Worm (Caenorhabditis elegans) whole organism, young adult: ENCODE results near the gene lin-14.
A peak's percentile ranks its signal among the peaks of the same experiment; 100 is the strongest.

ENCODE experiments used
- B0336.3 ChIP-seq: fragments of 200-800 bp; sonication (Bioruptor generic); IDR thresholded peaks from 2 replicates; pipeline ENCODE4 v1.3.6; 2022; ENCODE audit warnings: missing genetic modification characterization, missing compliant biosample characterization
- C06A6.2 ChIP-seq: fragments of 200-800 bp; sonication (Bioruptor generic); conservative IDR thresholded peaks from 2 replicates; pipeline ENCODE4 v1.3.6; 2022; ENCODE audit warnings: missing genetic modification characterization, missing compliant biosample characterization
- D2030.7 ChIP-seq: fragments of 200-800 bp; sonication (Bioruptor generic); IDR thresholded peaks from 2 replicates; pipeline ENCODE4 v1.3.6; 2022; ENCODE audit warnings: missing genetic modification reagents, missing genetic modification characterization, missing compliant biosample characterization
- F10E7.11 ChIP-seq: sonication (generic microtip); optimal IDR thresholded peaks from 2 replicates; lab custom pipeline; 2017; ENCODE audit warnings: mild to moderate bottlenecking, missing genetic modification characterization, moderate library complexity, missing compliant biosample characterization
- F22D6.2 ChIP-seq: sonication (generic microtip); optimal IDR thresholded peaks from 2 replicates; lab custom pipeline; 2016; ENCODE audit warnings: mild to moderate bottlenecking, missing genetic modification characterization, missing compliant biosample characterization
- F33H1.4 ChIP-seq: fragments of 200-800 bp; sonication (Bioruptor generic); IDR thresholded peaks from 2 replicates; pipeline ENCODE4 v1.3.6; 2022; ENCODE audit warnings: missing genetic modification reagents, missing genetic modification characterization, missing compliant biosample characterization
- F49E8.2 ChIP-seq: sonication (generic microtip); optimal IDR thresholded peaks from 3 replicates; lab custom pipeline; 2017; ENCODE audit warnings: missing genetic modification characterization, mild to moderate bottlenecking, missing compliant biosample characterization, antibody characterized with exemption, moderate library complexity; ENCODE audit not compliant: insufficient read depth
- F55B11.4 ChIP-seq: sonication (generic microtip); optimal IDR thresholded peaks from 2 replicates; lab custom pipeline; 2016; ENCODE audit warnings: missing compliant biosample characterization, missing genetic modification characterization, borderline replicate concordance; ENCODE audit not compliant: insufficient read depth
- F57A8.1 ChIP-seq: fragments of 200-800 bp; sonication (Bioruptor generic); optimal IDR thresholded peaks from 2 replicates; lab custom pipeline; 2018; ENCODE audit warnings: mild to moderate bottlenecking, missing genetic modification characterization, moderate library complexity, missing compliant biosample characterization
- Y56A3A.18 ChIP-seq: fragments of 200-800 bp; sonication (Bioruptor generic); IDR thresholded peaks from 2 replicates; pipeline ENCODE4 v1.3.6; 2022; ENCODE audit warnings: missing genetic modification reagents, missing genetic modification characterization, missing compliant biosample characterization
- aptf-2 ChIP-seq: fragments of 200-800 bp; sonication (Bioruptor generic); conservative IDR thresholded peaks from 2 replicates; pipeline ENCODE4 v1.3.6; 2022; ENCODE audit warnings: missing genetic modification reagents, missing genetic modification characterization, missing compliant biosample characterization
- aptf-3 ChIP-seq: fragments of 200-800 bp; sonication (Bioruptor generic); IDR thresholded peaks from 2 replicates; pipeline ENCODE4 v1.3.6; 2022; ENCODE audit warnings: missing genetic modification characterization, missing compliant biosample characterization
- atf-7 ChIP-seq: sonication (generic microtip); optimal IDR thresholded peaks from 2 replicates; lab custom pipeline; 2017; ENCODE audit warnings: mild to moderate bottlenecking, missing genetic modification characterization, missing compliant biosample characterization
- ccch-3 ChIP-seq: fragments of 200-800 bp; sonication (Bioruptor generic); optimal IDR thresholded peaks from 2 replicates; lab custom pipeline; 2018; ENCODE audit warnings: mild to moderate bottlenecking, missing genetic modification characterization, missing compliant biosample characterization
- cebp-1 ChIP-seq, 2 experiments: fragments of 200-800 bp in 1 of 2; sonication (Bioruptor generic) in 1 of 2; sonication (generic microtip) in 1 of 2; IDR thresholded peaks in 1 of 2; optimal IDR thresholded peaks in 1 of 2; 2 replicates each; pipeline versions ENCODE4 v1.3.6 to Lab custom; 2017 to 2022; ENCODE audit warnings: missing compliant biosample characterization in 2 of 2, missing genetic modification characterization in 2 of 2, mild to moderate bottlenecking in 1 of 2, missing genetic modification reagents in 1 of 2, moderate library complexity in 1 of 2
- cebp-2 ChIP-seq: fragments of 200-800 bp; sonication (Bioruptor generic); IDR thresholded peaks from 2 replicates; pipeline ENCODE4 v1.3.6; 2022; ENCODE audit warnings: missing genetic modification characterization, missing compliant biosample characterization
- ceh-40 ChIP-seq: fragments of 200-800 bp; sonication (Bioruptor generic); IDR thresholded peaks from 2 replicates; pipeline ENCODE4 v1.3.6; 2022; ENCODE audit warnings: missing genetic modification characterization, missing compliant biosample characterization
- chd-7 ChIP-seq: sonication (generic microtip); optimal IDR thresholded peaks from 2 replicates; lab custom pipeline; 2016; ENCODE audit warnings: mild to moderate bottlenecking, missing genetic modification characterization, moderate library complexity, missing compliant biosample characterization
- die-1 ChIP-seq: sonication (generic microtip); optimal IDR thresholded peaks from 2 replicates; lab custom pipeline; 2016; ENCODE audit warnings: missing genotype, mild to moderate bottlenecking, missing genetic modification characterization, missing compliant biosample characterization
- ets-4 ChIP-seq: fragments of 200-800 bp; sonication (Bioruptor generic); optimal IDR thresholded peaks from 2 replicates; lab custom pipeline; 2018; ENCODE audit warnings: mild to moderate bottlenecking, missing genetic modification characterization, missing compliant biosample characterization
- hlh-26 ChIP-seq: fragments of 200-800 bp; sonication (Bioruptor generic); conservative IDR thresholded peaks from 2 replicates; pipeline ENCODE4 v1.3.6; 2022; ENCODE audit warnings: missing genetic modification reagents, missing genetic modification characterization, missing compliant biosample characterization
- hsf-1 ChIP-seq: fragments of 200-800 bp; sonication (Bioruptor generic); IDR thresholded peaks from 2 replicates; pipeline ENCODE4 v1.3.6; 2022; ENCODE audit warnings: missing genetic modification reagents, missing genetic modification characterization, missing compliant biosample characterization
- let-526 ChIP-seq: fragments of 200-800 bp; sonication (Bioruptor generic); IDR thresholded peaks from 2 replicates; pipeline ENCODE4 v1.3.6; 2022; ENCODE audit warnings: missing genetic modification reagents, missing genetic modification characterization, missing compliant biosample characterization
- let-607 ChIP-seq, 2 experiments: fragments of 200-800 bp in 1 of 2; sonication (Bioruptor generic) in 1 of 2; sonication (generic microtip) in 1 of 2; optimal IDR thresholded peaks; 2 replicates each; lab custom pipeline; 2016 to 2018; ENCODE audit warnings: mild to moderate bottlenecking in 2 of 2, missing compliant biosample characterization in 2 of 2, missing genetic modification characterization in 2 of 2, moderate library complexity in 2 of 2, missing genotype in 1 of 2
- lin-26 ChIP-seq: fragments of 200-800 bp; sonication (Bioruptor generic); IDR thresholded peaks from 2 replicates; pipeline ENCODE4 v1.3.6; 2022; ENCODE audit warnings: missing genetic modification reagents, missing genetic modification characterization, missing compliant biosample characterization
- lsl-1 ChIP-seq: fragments of 200-800 bp; sonication (Bioruptor generic); optimal IDR thresholded peaks from 2 replicates; lab custom pipeline; 2018; ENCODE audit warnings: mild to moderate bottlenecking, missing genetic modification characterization, moderate library complexity, missing compliant biosample characterization
- madf-10 ChIP-seq: sonication (generic microtip); optimal IDR thresholded peaks from 2 replicates; lab custom pipeline; 2016; ENCODE audit warnings: mild to moderate bottlenecking, missing genetic modification characterization, missing compliant biosample characterization
- mcd-1 ChIP-seq: fragments of 200-800 bp; sonication (Bioruptor generic); IDR thresholded peaks from 2 replicates; pipeline ENCODE4 v1.3.6; 2022; ENCODE audit warnings: missing genetic modification reagents, missing genetic modification characterization, missing compliant biosample characterization
- mes-4 ChIP-seq: sonication (generic microtip); optimal IDR thresholded peaks from 2 replicates; lab custom pipeline; 2016; ENCODE audit warnings: missing genotype, missing genetic modification characterization, missing compliant biosample characterization
- nfya-1 ChIP-seq: sonication (generic microtip); optimal IDR thresholded peaks from 2 replicates; lab custom pipeline; 2017; ENCODE audit warnings: antibody characterized with exemption, missing compliant biosample characterization, missing genetic modification characterization, borderline replicate concordance; ENCODE audit not compliant: insufficient read depth
- nhr-27 ChIP-seq: fragments of 200-800 bp; sonication (Bioruptor generic); optimal IDR thresholded peaks from 2 replicates; lab custom pipeline; 2018; ENCODE audit warnings: mild to moderate bottlenecking, missing genetic modification characterization, moderate library complexity, missing compliant biosample characterization
- nhr-80 ChIP-seq: sonication (generic microtip); optimal IDR thresholded peaks from 2 replicates; lab custom pipeline; 2016; ENCODE audit warnings: missing genetic modification characterization, missing compliant biosample characterization
- pha-4 ChIP-seq: fragments of 150-350 bp; sonication (generic microtip); optimal IDR thresholded peaks from 2 replicates; lab custom pipeline; 2014; ENCODE audit warnings: missing biosample characterization, missing genetic modification reagents, missing genetic modification characterization
- rcor-1 ChIP-seq: fragments of 200-800 bp; sonication (Bioruptor generic); IDR thresholded peaks from 2 replicates; pipeline ENCODE4 v1.3.6; 2022; ENCODE audit warnings: missing genetic modification reagents, missing genetic modification characterization, missing compliant biosample characterization
- rpc-1 ChIP-seq, 2 experiments: fragments of 150-350 bp in 1 of 2; sonication (generic microtip) in 1 of 2; optimal IDR thresholded peaks; 2 replicates each; lab custom pipeline; 2014 to 2018; ENCODE audit warnings: missing biosample characterization in 1 of 2, missing genetic modification characterization in 1 of 2, missing genetic modification reagents in 1 of 2, missing genotype in 1 of 2
- sea-2 ChIP-seq: fragments of 200-800 bp; sonication (Bioruptor generic); IDR thresholded peaks from 2 replicates; pipeline ENCODE4 v1.3.6; 2022; ENCODE audit warnings: missing genetic modification characterization, missing compliant biosample characterization
- snpc-1.1 ChIP-seq: sonication (generic microtip); optimal IDR thresholded peaks from 2 replicates; lab custom pipeline; 2017; ENCODE audit warnings: missing genetic modification characterization, mild to moderate bottlenecking, missing compliant biosample characterization, antibody characterized with exemption, moderate library complexity, missing genotype, missing genetic modification reagents; ENCODE audit not compliant: insufficient read depth
- snpc-3.4 ChIP-seq: sonication (generic microtip); optimal IDR thresholded peaks from 2 replicates; lab custom pipeline; 2017; ENCODE audit warnings: missing genetic modification characterization, mild to moderate bottlenecking, missing compliant biosample characterization, antibody characterized with exemption, moderate library complexity, missing genotype, missing genetic modification reagents
- somi-1 ChIP-seq: fragments of 200-800 bp; sonication (Bioruptor generic); optimal IDR thresholded peaks from 2 replicates; lab custom pipeline; 2018; ENCODE audit warnings: mild to moderate bottlenecking, missing genetic modification characterization, missing compliant biosample characterization
- sptf-2 ChIP-seq: fragments of 200-800 bp; sonication (Bioruptor generic); optimal IDR thresholded peaks from 2 replicates; lab custom pipeline; 2018; ENCODE audit warnings: mild to moderate bottlenecking, missing genetic modification characterization, missing compliant biosample characterization
- ztf-22 ChIP-seq: fragments of 200-800 bp; sonication (Bioruptor generic); optimal IDR thresholded peaks from 2 replicates; lab custom pipeline; 2018; ENCODE audit warnings: mild to moderate bottlenecking, missing genetic modification characterization, moderate library complexity, missing compliant biosample characterization
- ztf-25 ChIP-seq: fragments of 200-800 bp; sonication (Bioruptor generic); IDR thresholded peaks from 2 replicates; pipeline ENCODE4 v1.3.6; 2022; ENCODE audit warnings: missing genetic modification reagents, missing genetic modification characterization, missing compliant biosample characterization
- ztf-6 ChIP-seq: fragments of 200-800 bp; sonication (Bioruptor generic); IDR thresholded peaks from 2 replicates; pipeline ENCODE4 v1.3.6; 2022; ENCODE audit warnings: missing genetic modification reagents, missing genetic modification characterization, missing compliant biosample characterization

Gene lin-14

ce11 chrX:11450261-11450660 lies 15.1 kb upstream of the lin-14 start:
- TF ChIP-seq somi-1 (GFP tag; lab: Kevin White, UChicago) (peak; percentile 7), sea-2 (GFP tag; lab: Robert Waterston, UW) (no peak)

DNA sequence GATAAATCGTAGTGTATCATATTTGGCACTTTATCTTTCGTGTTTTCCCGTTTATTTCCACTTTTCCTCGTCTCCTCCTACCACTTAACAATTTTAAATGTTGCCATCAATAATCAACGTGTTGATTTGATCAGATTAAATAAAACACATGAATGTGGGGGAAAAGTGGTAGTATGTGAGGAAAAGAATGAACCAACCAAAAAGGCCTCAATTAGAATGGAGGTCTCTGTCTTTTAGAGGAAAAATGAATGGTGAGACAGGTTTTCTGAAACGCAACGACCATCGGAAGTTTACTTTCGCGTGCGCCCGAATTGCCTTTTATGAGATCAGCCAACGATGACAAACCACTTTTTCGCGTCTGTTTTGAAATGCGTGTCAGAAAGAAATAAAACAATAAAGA lies 13.0 kb upstream of the lin-14 start:
- TF ChIP-seq aptf-2 (GFP tag; lab: Robert Waterston, UW) (no peak), ccch-3 (GFP tag; lab: Kevin White, UChicago) (no peak), snpc-1.1 (tag; lab: Kevin White, UChicago) (no peak), let-607 (tag; optimal IDR thresholded peaks at IDR 0.05; lab: Kevin White, UChicago) (no peak), Y56A3A.18 (no peak), nhr-27 (tag; lab: Kevin White, UChicago) (no peak), F55B11.4 (tag; lab: Kevin White, UChicago) (no peak), cebp-2 (GFP tag; lab: Robert Waterston, UW) (no peak), let-526 (no peak), snpc-3.4 (no peak), F49E8.2 (tag; lab: Kevin White, UChicago) (no peak), D2030.7 (GFP tag; lab: Robert Waterston, UW) (no peak)

DNA sequence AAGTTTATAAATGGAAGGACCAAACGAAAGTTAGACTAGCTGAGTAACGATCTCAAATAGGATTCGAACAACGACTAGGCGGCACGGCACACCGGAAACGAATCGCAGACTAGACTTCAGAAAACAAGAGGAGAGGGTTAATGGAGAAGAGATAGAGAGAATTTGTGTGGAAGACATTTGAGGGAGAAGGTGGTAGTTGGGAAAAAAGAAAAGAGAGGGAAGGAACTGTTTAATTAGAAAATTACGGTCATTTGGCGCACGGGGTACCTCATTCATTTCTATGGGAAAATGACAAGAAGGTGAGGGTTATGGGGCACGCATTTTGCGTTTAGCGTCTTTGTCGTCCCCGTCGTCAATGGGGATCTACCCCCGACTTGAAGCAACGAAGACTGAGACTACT lies 11.1 kb upstream of the lin-14 start, which contains the start of gene F48C5.2:
F48C5.2 (minus strand) TSS at position 101 of the 400 bp plus-strand sequence.
- no peak for TF ChIP-seq ztf-22 (GFP tag; lab: Kevin White, UChicago)
- TF ChIP-seq rcor-1 (GFP tag; lab: Robert Waterston, UW): no peak
- no peak for TF ChIP-seq die-1
- TF ChIP-seq pha-4 (tag; lab: Kevin White, UChicago): no peak
- no peak for TF ChIP-seq nhr-27 (tag; lab: Kevin White, UChicago)
- TF ChIP-seq F33H1.4 (GFP tag; lab: Robert Waterston, UW): no peak
- no peak for TF ChIP-seq ets-4 (GFP tag; lab: Kevin White, UChicago)
- no peak for TF ChIP-seq hlh-26
- TF ChIP-seq nhr-80 (tag; lab: Kevin White, UChicago): no peak
- TF ChIP-seq atf-7 (tag; lab: Kevin White, UChicago): no peak
- TF ChIP-seq let-607 (tag; optimal IDR thresholded peaks at IDR 0.05; lab: Kevin White, UChicago): no peak
- no peak for TF ChIP-seq madf-10 (tag; lab: Kevin White, UChicago)
- no peak for TF ChIP-seq C06A6.2 (GFP tag; lab: Robert Waterston, UW)
- TF ChIP-seq aptf-3 (GFP tag; lab: Robert Waterston, UW): no peak
- TF ChIP-seq F10E7.11 (tag; lab: Kevin White, UChicago): no peak
- TF ChIP-seq B0336.3 (GFP tag; lab: Robert Waterston, UW): no peak
- no peak for TF ChIP-seq sptf-2 (GFP tag; lab: Kevin White, UChicago)
- no peak for TF ChIP-seq lsl-1
- no peak for TF ChIP-seq chd-7 (tag; lab: Kevin White, UChicago)

- TF ChIP-seq ztf-25 (no peak), F57A8.1 (GFP tag; lab: Kevin White, UChicago) (no peak), pha-4 (tag; lab: Kevin White, UChicago) (no peak), hsf-1 (GFP tag; lab: Robert Waterston, UW) (no peak), rpc-1 (optimal IDR thresholded peaks at IDR 0.05; lab: Kevin White, UChicago) (no peak), rpc-1 (tag; optimal IDR thresholded peaks at IDR 0.05; lab: Kevin White, UChicago) (no peak), F22D6.2 (tag; lab: Kevin White, UChicago) (no peak), mes-4 (tag; lab: Kevin White, UChicago) (no peak), nfya-1 (tag; lab: Kevin White, UChicago) (no peak), cebp-1 (GFP tag; IDR thresholded peaks at IDR 0.05; lab: Robert Waterston, UW) (no peak), cebp-1 (tag; optimal IDR thresholded peaks at IDR 0.05; lab: Kevin White, UChicago) (no peak), ceh-40 (GFP tag; lab: Robert Waterston, UW) (no peak), mcd-1 (GFP tag; lab: Robert Waterston, UW) (no peak), F49E8.2 (tag; lab: Kevin White, UChicago) (no peak), ztf-6 (no peak), lin-26 (GFP tag; lab: Robert Waterston, UW) (no peak)
Observed at ce11 chrX:11456665-11457064, 8.7 kb upstream of the lin-14 start.
